Worm (Caenorhabditis elegans): ENCODE data around the gene C44H4.4.

The C44H4.4 gene

ce11 chrX:14562286-14563086 is 26.4 kb downstream of the C44H4.4 start (continued):
- TF ChIP-seq aptf-2 (GFP tag; conservative IDR thresholded peaks at IDR 0.05) (no peak), bed-1 (GFP tag; IDR thresholded peaks at IDR 0.05) (no peak), efl-1 (GFP tag; optimal IDR thresholded peaks at IDR 0.05) (no peak), madf-6 (GFP tag; IDR thresholded peaks at IDR 0.05) (no peak), K12H6.12 (tag; optimal IDR thresholded peaks at IDR 0.05) (peak; percentile 21), chd-7 (tag; optimal IDR thresholded peaks at IDR 0.05) (peak; percentile 58), B0261.1 (tag; optimal IDR thresholded peaks at IDR 0.05) (no peak), F55B11.4 (tag; optimal IDR thresholded peaks at IDR 0.05; ENCODE audit: borderline replicate concordance, insufficient read depth) (no peak), ztf-3 (GFP tag; optimal IDR thresholded peaks at IDR 0.05) (no peak), madf-10 (tag; optimal IDR thresholded peaks at IDR 0.05) (peak; percentile 1), lin-40 (tag; optimal IDR thresholded peaks at IDR 0.05) (peak; percentile 58), F49E8.2 (tag; optimal IDR thresholded peaks at IDR 0.05; ENCODE audit: insufficient read depth) (no peak), madf-3 (GFP tag; IDR thresholded peaks at IDR 0.05) (no peak), F57A8.1 (GFP tag; optimal IDR thresholded peaks at IDR 0.05) (no peak), unc-130 (GFP tag; optimal IDR thresholded peaks at IDR 0.05) (no peak), mcd-1 (GFP tag; IDR thresholded peaks at IDR 0.05) (peak; percentile 8; the same call in 1 of the 2 replicates), attf-6 (GFP tag; IDR thresholded peaks at IDR 0.05) (no peak), Y56A3A.18 (GFP tag; IDR thresholded peaks at IDR 0.05) (no peak), attf-5 (GFP tag; optimal IDR thresholded peaks at IDR 0.05) (no peak), snpc-1.1 (tag; optimal IDR thresholded peaks at IDR 0.05; ENCODE audit: insufficient read depth) (no peak), tbx-9 (tag; optimal IDR thresholded peaks at IDR 0.05; ENCODE audit: borderline replicate concordance) (no peak), Y95B8A.8 (GFP tag; IDR thresholded peaks at IDR 0.05) (no peak), snpc-4 (GFP tag; optimal IDR thresholded peaks at IDR 0.05) (no peak), snpc-4 (tag; optimal IDR thresholded peaks at IDR 0.05) (no peak), mel-28 (tag; optimal IDR thresholded peaks at IDR 0.05; ENCODE audit: borderline replicate concordance) (no peak), ama-1 (optimal IDR thresholded peaks at IDR 0.05) (no peak), ama-1 (GFP tag; optimal IDR thresholded peaks at IDR 0.05) (no peak), F52B5.7 (tag; optimal IDR thresholded peaks at IDR 0.05) (no peak), nhr-27 (tag; optimal IDR thresholded peaks at IDR 0.05) (no peak), Y79H2A.3 (GFP tag; conservative IDR thresholded peaks at IDR 0.05) (no peak), nfya-1 (tag; optimal IDR thresholded peaks at IDR 0.05; ENCODE audit: borderline replicate concordance, insufficient read depth) (no peak), nhr-80 (tag; optimal IDR thresholded peaks at IDR 0.05) (peak; percentile 33), ZK185.1 (tag; optimal IDR thresholded peaks at IDR 0.05; ENCODE audit: poor library complexity, severe bottlenecking) (no peak), xnd-1 (tag; optimal IDR thresholded peaks at IDR 0.05) (no peak), egl-18 (GFP tag; IDR thresholded peaks at IDR 0.05) (0 out of 2 replicates have a peak, but pooled peaks have one; percentile 10), zfh-2 (GFP tag; conservative IDR thresholded peaks at IDR 0.05) (no peak), die-1 (tag; optimal IDR thresholded peaks at IDR 0.05) (no peak), K11D2.4 (GFP tag; IDR thresholded peaks at IDR 0.05) (0 out of 2 replicates have a peak, but pooled peaks have one; percentile 36), lsy-27 (tag; optimal IDR thresholded peaks at IDR 0.05; ENCODE audit: borderline replicate concordance, insufficient read depth) (no peak), F10E7.11 (tag; optimal IDR thresholded peaks at IDR 0.05) (no peak), B0019.2 (GFP tag; conservative IDR thresholded peaks at IDR 0.05) (no peak), ztf-28 (GFP tag; IDR thresholded peaks at IDR 0.05) (no peak), zim-3 (tag; optimal IDR thresholded peaks at IDR 0.05) (no peak), F33H1.4 (GFP tag; IDR thresholded peaks at IDR 0.05) (no peak), lin-35 (GFP tag; optimal IDR thresholded peaks at IDR 0.05) (peak in 1 of 3 experiments; percentile 63), ekl-4 (GFP tag; IDR thresholded peaks at IDR 0.05) (peak; percentile 48; the same call in 1 of the 2 replicates), ztf-26 (tag; optimal IDR thresholded peaks at IDR 0.05) (no peak)

All from whole organism, young adult.